Fruit fly (Drosophila melanogaster): ENCODE data around the gene Whamy.

Whamy gene

dm6 chr3R:9767620-9768592, 6.3 kb downstream of the Whamy start, which contains the start of gene Naa80 (continued):
- peak; percentile 16 for TF ChIP-seq CG8089 (GFP tag; optimal IDR thresholded peaks at IDR 0.05)
- TF ChIP-seq CG11398 (GFP tag; optimal IDR thresholded peaks at IDR 0.05) = peak; percentile 58
- peak; percentile 7 for TF ChIP-seq CG7928 (GFP tag; optimal IDR thresholded peaks at IDR 0.05)
- TF ChIP-seq zen (tag; optimal IDR thresholded peaks at IDR 0.05) = peak; percentile 15
- TF ChIP-seq sr (GFP tag; IDR thresholded peaks at IDR 0.05) = no peak
- TF ChIP-seq maf-S (GFP tag; optimal IDR thresholded peaks at IDR 0.05) = peak; percentile 84
- TF ChIP-seq CG10267 (tag; optimal IDR thresholded peaks at IDR 0.05) = peak; percentile 95
- peak; percentile 58 for TF ChIP-seq ewg (GFP tag; optimal IDR thresholded peaks at IDR 0.05)
- no peak for TF ChIP-seq hbn (GFP tag; IDR thresholded peaks at IDR 0.05; ENCODE audit: partially characterized antibody)
- peak; percentile 89 for TF ChIP-seq Antp (GFP tag; optimal IDR thresholded peaks at IDR 0.05)
- TF ChIP-seq CG34422 (GFP tag; IDR thresholded peaks at IDR 0.05) = peak; percentile 80
- TF ChIP-seq fd64A (GFP tag; optimal IDR thresholded peaks at IDR 0.05) = no peak
- TF ChIP-seq HmgD (GFP tag; optimal IDR thresholded peaks at IDR 0.05) = peak; percentile 85
- TF ChIP-seq CG6813 (GFP tag; optimal IDR thresholded peaks at IDR 0.05) = no peak
- TF ChIP-seq ken (GFP tag; IDR thresholded peaks at IDR 0.05) = peak; percentile 82
- TF ChIP-seq CG7556 (GFP tag; optimal IDR thresholded peaks at IDR 0.05) = peak; percentile 48
- peak; percentile 8; the same call in 1 of the 2 replicates for TF ChIP-seq CG11085 (GFP tag; IDR thresholded peaks at IDR 0.05)
- TF ChIP-seq CG1603 (tag; optimal IDR thresholded peaks at IDR 0.05) = peak; percentile 84
- peak; percentile 26 for TF ChIP-seq CG17359 (tag; optimal IDR thresholded peaks at IDR 0.05)
- TF ChIP-seq sima (GFP tag; optimal IDR thresholded peaks at IDR 0.05) = no peak
- TF ChIP-seq knrl (GFP tag; IDR thresholded peaks at IDR 0.05; ENCODE audit: partially characterized antibody) = peak; percentile 52; the same call in 1 of the 3 replicates
- TF ChIP-seq phol (tag; optimal IDR thresholded peaks at IDR 0.05) = peak; percentile 28
- TF ChIP-seq vfl (GFP tag; optimal IDR thresholded peaks at IDR 0.05) = peak; percentile 77
- TF ChIP-seq CG3065 (GFP tag; optimal IDR thresholded peaks at IDR 0.05) = peak; percentile 36
- peak; percentile 98 for TF ChIP-seq CG4617 (GFP tag; optimal IDR thresholded peaks at IDR 0.05; ENCODE audit: borderline replicate concordance)
- TF ChIP-seq CG9215 (GFP tag; IDR thresholded peaks at IDR 0.05) = peak; percentile 30; the same call in 1 of the 2 replicates
- no peak for TF ChIP-seq Poxn (GFP tag; IDR thresholded peaks at IDR 0.05)
- TF ChIP-seq dati (GFP tag; IDR thresholded peaks at IDR 0.05) = no peak
- TF ChIP-seq CG3726 (GFP tag; IDR thresholded peaks at IDR 0.05) = no peak
- TF ChIP-seq Trl (optimal IDR thresholded peaks at IDR 0.05) = no peak
- TF ChIP-seq Trl (GFP tag; optimal IDR thresholded peaks at IDR 0.05) = peak; percentile 83
- TF ChIP-seq CG15479 (GFP tag; optimal IDR thresholded peaks at IDR 0.05) = no peak
- peak; percentile 87 for TF ChIP-seq Ets97D (GFP tag; optimal IDR thresholded peaks at IDR 0.05)
- peak in 1 of 2 experiments; percentile 35 for TF ChIP-seq bsh (GFP tag; optimal IDR thresholded peaks at IDR 0.05)
- TF ChIP-seq CG15073 (GFP tag; optimal IDR thresholded peaks at IDR 0.05) = no peak
- TF ChIP-seq Spps (tag; optimal IDR thresholded peaks at IDR 0.05) = no peak
- TF ChIP-seq otp (GFP tag; IDR thresholded peaks at IDR 0.05) = 0 out of 3 replicates have a peak, but pooled peaks have one; percentile 6
- peak; percentile 49 for TF ChIP-seq luna (GFP tag; optimal IDR thresholded peaks at IDR 0.05)
- peak; percentile 27 for TF ChIP-seq CG16863 (GFP tag; optimal IDR thresholded peaks at IDR 0.05)
- TF ChIP-seq Dref (GFP tag; IDR thresholded peaks at IDR 0.05) = peak; percentile 50
- no peak for TF ChIP-seq pan (optimal IDR thresholded peaks at IDR 0.05)
- peak in 1 of 2 experiments; percentile 54 for TF ChIP-seq pan (GFP tag; optimal IDR thresholded peaks at IDR 0.05 in 1 of 2, IDR thresholded peaks at IDR 0.05 in 1 of 2)
- peak; percentile 59; the same call in 1 of the 2 replicates for TF ChIP-seq Xrp1 (GFP tag; IDR thresholded peaks at IDR 0.05)
- TF ChIP-seq H2.0 (GFP tag; IDR thresholded peaks at IDR 0.05) = peak; percentile 53
- peak; percentile 99 for TF ChIP-seq Med (GFP tag)
- TF ChIP-seq Mes4 (GFP tag; optimal IDR thresholded peaks at IDR 0.05) = peak; percentile 45
- no peak for TF ChIP-seq slou (GFP tag; optimal IDR thresholded peaks at IDR 0.05)
- peak; percentile 71 for TF ChIP-seq sug (tag; optimal IDR thresholded peaks at IDR 0.05)
- TF ChIP-seq sens (GFP tag) = peak; percentile 85

Data from whole organism, embryonic.